Fruit fly (Drosophila melanogaster): ENCODE measurements around the gene obst-E.

Gene obst-E

dm6 chr2L:5766042-5766441 is at the start of gene obst-E:
obst-E (minus strand) TSS chr2L:5766142.
- 0 out of 4 replicates have a peak, but pooled peaks have one; percentile 20 for TF ChIP-seq chinmo (GFP tag; IDR thresholded peaks at IDR 0.05; ENCODE audit: partially characterized antibody)
- no peak for TF ChIP-seq CG7786 (GFP tag; optimal IDR thresholded peaks at IDR 0.05)
- TF ChIP-seq CG12769 (tag; optimal IDR thresholded peaks at IDR 0.05): peak; percentile 75
- no peak for TF ChIP-seq CG6689 (GFP tag; IDR thresholded peaks at IDR 0.05)
- no peak for TF ChIP-seq HLHmδ (GFP tag; optimal IDR thresholded peaks at IDR 0.05)
- 0 out of 2 replicates have a peak, but pooled peaks have one; percentile 16 for TF ChIP-seq Bgb (GFP tag; IDR thresholded peaks at IDR 0.05; ENCODE audit: partially characterized antibody)
- no peak for TF ChIP-seq yki (optimal IDR thresholded peaks at IDR 0.05)
- TF ChIP-seq Med (GFP tag): peak; percentile 19
- peak; percentile 12 for TF ChIP-seq CG13894 (tag; optimal IDR thresholded peaks at IDR 0.05)
- TF ChIP-seq HLH3B (GFP tag; IDR thresholded peaks at IDR 0.05): 0 out of 2 replicates have a peak, but pooled peaks have one; percentile 14

- TF ChIP-seq Kr (GFP tag; optimal IDR thresholded peaks at IDR 0.05): no peak
- TF ChIP-seq crol (GFP tag; IDR thresholded peaks at IDR 0.05): no peak
- TF ChIP-seq al (GFP tag; IDR thresholded peaks at IDR 0.05): no peak
- TF ChIP-seq CG31388 (GFP tag; optimal IDR thresholded peaks at IDR 0.05): no peak
- no peak for TF ChIP-seq Dref (GFP tag; IDR thresholded peaks at IDR 0.05)
- no peak for TF ChIP-seq CG14014 (GFP tag; IDR thresholded peaks at IDR 0.05)
- no peak for TF ChIP-seq CG10321 (GFP tag; IDR thresholded peaks at IDR 0.05)
- no peak for TF ChIP-seq prd (optimal IDR thresholded peaks at IDR 0.05)
- TF ChIP-seq prd (GFP tag; IDR thresholded peaks at IDR 0.05): no peak
- TF ChIP-seq crc (GFP tag; optimal IDR thresholded peaks at IDR 0.05): no peak
- TF ChIP-seq tll (GFP tag; optimal IDR thresholded peaks at IDR 0.05): no peak
- no peak for TF ChIP-seq CG17568 (GFP tag; optimal IDR thresholded peaks at IDR 0.05)
- TF ChIP-seq CG4730 (GFP tag; IDR thresholded peaks at IDR 0.05): no peak
- TF ChIP-seq tup (GFP tag; optimal IDR thresholded peaks at IDR 0.05): no peak
- TF ChIP-seq NC2β (GFP tag; optimal IDR thresholded peaks at IDR 0.05): no peak
- TF ChIP-seq Asciz (GFP tag; optimal IDR thresholded peaks at IDR 0.05): no peak
- TF ChIP-seq BtbVII (GFP tag; optimal IDR thresholded peaks at IDR 0.05): no peak
- no peak for TF ChIP-seq kay (GFP tag; optimal IDR thresholded peaks at IDR 0.05)
These were observed 45.3 kb upstream of the obst-E start, which contains the start of gene CG43307 for dm6 chr2L:5811274-5811673. CG43307 (plus strand) TSS chr2L:5811574.

- TF ChIP-seq her (GFP tag; optimal IDR thresholded peaks at IDR 0.05): no peak
- peak; percentile 39; the same call in 1 of the 2 replicates for TF ChIP-seq CG13287 (GFP tag; IDR thresholded peaks at IDR 0.05; ENCODE audit: partially characterized antibody)
- TF ChIP-seq stwl (tag; optimal IDR thresholded peaks at IDR 0.05): peak; percentile 24
- TF ChIP-seq otp (GFP tag; IDR thresholded peaks at IDR 0.05): peak; percentile 42; the same call in 2 of the 3 replicates
- no peak for TF ChIP-seq CG7963 (GFP tag; IDR thresholded peaks at IDR 0.05; ENCODE audit: partially characterized antibody)
- 0 out of 2 replicates have a peak, but pooled peaks have one; percentile 0 for TF ChIP-seq stc (GFP tag; IDR thresholded peaks at IDR 0.05)
- peak; percentile 25; the same call in 1 of the 2 replicates for TF ChIP-seq Scr (GFP tag; IDR thresholded peaks at IDR 0.05; ENCODE audit: partially characterized antibody)
- TF ChIP-seq zen2 (GFP tag; IDR thresholded peaks at IDR 0.05; ENCODE audit: partially characterized antibody): 0 out of 3 replicates have a peak, but pooled peaks have one; percentile 11
- peak; percentile 91 for TF ChIP-seq Jarid2 (GFP tag; optimal IDR thresholded peaks at IDR 0.05)
- TF ChIP-seq row (GFP tag; IDR thresholded peaks at IDR 0.05): peak; percentile 64; the same call in 2 of the 3 replicates
- no peak for TF ChIP-seq Hey (tag; optimal IDR thresholded peaks at IDR 0.05)
- TF ChIP-seq salm (tag; optimal IDR thresholded peaks at IDR 0.05): no peak
- no peak for TF ChIP-seq Stat92E (GFP tag; optimal IDR thresholded peaks at IDR 0.05)
- TF ChIP-seq CG5180 (GFP tag; optimal IDR thresholded peaks at IDR 0.05): peak; percentile 40
- peak; percentile 7 for TF ChIP-seq en (GFP tag; optimal IDR thresholded peaks at IDR 0.05)
- peak; percentile 40 for TF ChIP-seq Rfx (GFP tag; IDR thresholded peaks at IDR 0.05)
- TF ChIP-seq Pdp1 (GFP tag; optimal IDR thresholded peaks at IDR 0.05): peak in 1 of 2 experiments; percentile 15
- TF ChIP-seq Bgb (GFP tag; IDR thresholded peaks at IDR 0.05; ENCODE audit: partially characterized antibody): peak; percentile 42; the same call in 1 of the 2 replicates
- TF ChIP-seq CG32532 (GFP tag; IDR thresholded peaks at IDR 0.05): peak; percentile 52
- TF ChIP-seq CG16813 (GFP tag; IDR thresholded peaks at IDR 0.05; ENCODE audit: partially characterized antibody): no peak
These were observed 39.3 kb upstream of the obst-E start, which contains the start of gene CG11034 for dm6 chr2L:5805091-5805817. CG11034 (plus strand) TSS chr2L:5805395.

All from whole organism, embryonic.